Worm (Caenorhabditis elegans): Measurements from ENCODE around the gene tag-244.

The tag-244 gene

ce11 chrIV:1565725-1566124 is 15.0 kb downstream of the tag-244 start:
- TF ChIP-seq nhr-28 (tag; optimal IDR thresholded peaks at IDR 0.05) = no peak
- no peak for TF ChIP-seq lsy-2 (tag; optimal IDR thresholded peaks at IDR 0.05)
- TF ChIP-seq nhr-85 (tag) = no peak
- TF ChIP-seq dpl-1 (GFP tag; optimal IDR thresholded peaks at IDR 0.05) = no peak
- no peak for TF ChIP-seq aha-1 (tag; optimal IDR thresholded peaks at IDR 0.05)
- TF ChIP-seq lin-35 (GFP tag; optimal IDR thresholded peaks at IDR 0.05) = no peak
- TF ChIP-seq blmp-1 (tag; optimal IDR thresholded peaks at IDR 0.05) = no peak
- no peak for TF ChIP-seq nhr-77 (tag; optimal IDR thresholded peaks at IDR 0.05)
- no peak for TF ChIP-seq pqm-1 (tag; optimal IDR thresholded peaks at IDR 0.05)
- no peak for TF ChIP-seq unc-98 (GFP tag; IDR thresholded peaks at IDR 0.05)
- no peak for TF ChIP-seq mdl-1 (tag; optimal IDR thresholded peaks at IDR 0.05)
- no peak for TF ChIP-seq nhr-71 (tag; optimal IDR thresholded peaks at IDR 0.05)
- TF ChIP-seq fkh-10 (GFP tag; optimal IDR thresholded peaks at IDR 0.05) = no peak
- TF ChIP-seq jun-1 (tag; optimal IDR thresholded peaks at IDR 0.05) = no peak
- no peak for TF ChIP-seq rnt-1 (tag; optimal IDR thresholded peaks at IDR 0.05)

DNA sequence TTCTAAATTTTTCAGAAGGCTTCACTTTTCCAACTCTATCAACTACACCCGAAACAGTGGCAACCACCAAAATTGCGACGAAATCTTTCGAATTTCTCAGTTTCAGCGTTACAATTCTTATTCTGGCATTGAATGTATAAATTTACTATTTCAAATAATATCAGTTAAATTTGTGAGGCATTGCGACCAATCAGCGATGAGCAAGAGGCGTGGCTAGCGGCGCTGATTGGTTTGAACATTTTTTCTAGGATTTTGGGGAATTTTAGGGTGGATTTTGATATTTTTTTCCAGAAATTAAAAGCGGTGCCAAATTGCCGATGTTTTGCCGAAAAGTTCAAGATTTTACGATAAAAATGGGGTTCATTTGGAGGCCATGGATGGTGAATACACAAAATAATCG is 16.9 kb downstream of the tag-244 start:
- TF ChIP-seq elt-2 (tag; optimal IDR thresholded peaks at IDR 0.05) = no peak
- TF ChIP-seq grh-1 (GFP tag; IDR thresholded peaks at IDR 0.05) = no peak
- TF ChIP-seq ama-1 (optimal IDR thresholded peaks at IDR 0.05) = no peak
- TF ChIP-seq unc-130 (tag; optimal IDR thresholded peaks at IDR 0.05) = no peak
- TF ChIP-seq tlp-1 (tag; optimal IDR thresholded peaks at IDR 0.05) = no peak
- no peak for TF ChIP-seq aly-2 (tag; optimal IDR thresholded peaks at IDR 0.05)
- TF ChIP-seq blmp-1 (tag; optimal IDR thresholded peaks at IDR 0.05) = no peak

DNA sequence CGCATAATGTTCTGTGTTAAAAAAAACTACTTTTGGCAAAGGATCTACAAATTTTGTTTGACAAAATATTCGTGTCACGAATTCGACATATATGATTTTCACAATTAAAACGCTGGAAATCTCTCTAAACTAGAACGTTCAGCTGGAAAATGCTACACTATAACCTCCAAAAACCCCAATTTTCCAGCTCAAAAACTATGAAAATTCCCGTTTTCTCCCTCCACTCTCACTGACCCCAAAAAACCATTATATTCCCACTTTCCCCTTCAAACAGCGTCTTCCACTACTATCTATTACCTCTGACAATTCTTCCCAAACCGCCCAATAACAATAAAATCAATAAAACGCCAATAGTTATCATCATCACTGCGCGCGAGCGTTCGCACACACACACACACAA is 26.1 kb downstream of the tag-244 start, which contains the start of gene Y41D4B.14:
Gene Y41D4B.14, plus strand, starts transcription at position 301 of the 400 bp plus-strand sequence.
- TF ChIP-seq F16B12.6 (tag; optimal IDR thresholded peaks at IDR 0.05) = no peak
- peak; percentile 60 for TF ChIP-seq blmp-1 (tag; optimal IDR thresholded peaks at IDR 0.05)
- TF ChIP-seq fkh-10 (GFP tag; optimal IDR thresholded peaks at IDR 0.05) = no peak

DNA sequence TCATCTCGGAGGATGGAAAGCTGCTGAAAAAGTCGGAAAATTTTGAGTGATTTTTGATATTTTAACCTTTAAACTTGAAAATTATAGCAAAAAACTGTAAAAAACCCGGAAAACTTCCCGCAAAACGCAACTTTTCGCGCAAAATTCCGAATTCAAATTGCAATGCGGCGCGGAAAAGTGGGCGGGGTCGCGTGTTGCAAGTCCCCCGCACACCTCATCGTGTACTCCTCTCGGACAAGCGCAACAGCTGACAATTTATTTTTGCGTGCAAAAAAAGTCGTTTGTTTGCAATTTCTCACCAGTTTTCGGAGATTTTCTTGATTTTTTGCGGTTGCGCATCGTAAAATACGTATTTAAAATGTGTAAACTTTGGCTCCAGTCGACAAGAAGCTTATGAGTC is 45.1 kb downstream of the tag-244 start, which contains the start of gene npp-8:
Gene npp-8, minus strand, starts transcription at position 23 of the 400 bp plus-strand sequence.
- TF ChIP-seq skn-1 (tag; optimal IDR thresholded peaks at IDR 0.05) (peak; percentile 88), ceh-82 (tag; optimal IDR thresholded peaks at IDR 0.05) (peak; percentile 81 to 94 (median 83)), fkh-10 (GFP tag; optimal IDR thresholded peaks at IDR 0.05) (peak; percentile 50), efl-3 (GFP tag; optimal IDR thresholded peaks at IDR 0.05) (peak; percentile 73), ceh-90 (tag; optimal IDR thresholded peaks at IDR 0.05) (peak; percentile 72), hpl-2 (GFP tag; optimal IDR thresholded peaks at IDR 0.05) (peak; percentile 50), unc-130 (tag; optimal IDR thresholded peaks at IDR 0.05) (peak; percentile 84), lin-35 (GFP tag; optimal IDR thresholded peaks at IDR 0.05) (peak; percentile 82 to 89), ztf-11 (tag; optimal IDR thresholded peaks at IDR 0.05) (peak; percentile 32 to 80), nhr-20 (tag; optimal IDR thresholded peaks at IDR 0.05) (peak; percentile 87), nhr-71 (tag; optimal IDR thresholded peaks at IDR 0.05) (peak; percentile 94), pax-3 (tag; optimal IDR thresholded peaks at IDR 0.05) (peak; percentile 64), ama-1 (optimal IDR thresholded peaks at IDR 0.05) (peak; percentile 23), sox-4 (tag; optimal IDR thresholded peaks at IDR 0.05) (peak; percentile 75), jun-1 (tag; optimal IDR thresholded peaks at IDR 0.05) (peak; percentile 72), lir-3 (tag; optimal IDR thresholded peaks at IDR 0.05; ENCODE audit: poor library complexity) (no peak), nhr-12 (tag; optimal IDR thresholded peaks at IDR 0.05) (no peak), ceh-63 (GFP tag; optimal IDR thresholded peaks at IDR 0.05) (no peak), ztf-4 (tag; optimal IDR thresholded peaks at IDR 0.05) (peak; percentile 73), nhr-237 (tag; optimal IDR thresholded peaks at IDR 0.05) (no peak), sptf-1 (tag; optimal IDR thresholded peaks at IDR 0.05) (no peak), nhr-85 (tag) (peak; percentile 91), unc-98 (GFP tag; IDR thresholded peaks at IDR 0.05) (peak; percentile 51; the same call in 1 of the 2 replicates), swsn-7 (tag; optimal IDR thresholded peaks at IDR 0.05) (peak; percentile 91), irx-1 (tag; optimal IDR thresholded peaks at IDR 0.05) (peak; percentile 81), mab-9 (GFP tag; IDR thresholded peaks at IDR 0.05) (peak; percentile 77), unc-86 (tag; optimal IDR thresholded peaks at IDR 0.05) (peak; percentile 84), hlh-17 (GFP tag; optimal IDR thresholded peaks at IDR 0.05; ENCODE audit: borderline replicate concordance) (no peak), elt-3 (tag; optimal IDR thresholded peaks at IDR 0.05) (peak in 2 of 6 experiments; percentile 26 to 73), ceh-88 (GFP tag; IDR thresholded peaks at IDR 0.05) (peak; percentile 59), sup-37 (GFP tag; optimal IDR thresholded peaks at IDR 0.05) (peak; percentile 54), tlp-1 (tag; optimal IDR thresholded peaks at IDR 0.05) (no peak), nhr-76 (tag; optimal IDR thresholded peaks at IDR 0.05) (peak; percentile 10), nhr-84 (tag; optimal IDR thresholded peaks at IDR 0.05) (no peak)

All from whole organism, L1 larva.